Fruit fly (Drosophila melanogaster) Kc167 (cell line): ENCODE results near the gene CG31633.

Experiments
- Myc ChIP-seq: fragments of >200 bp; optimal IDR thresholded peaks from 2 replicates; lab custom pipeline; 2017; ENCODE audit warnings: missing external identifiers
- Sin3A ChIP-seq: fragments of >200 bp; optimal IDR thresholded peaks from 2 replicates; lab custom pipeline; 2018; ENCODE audit warnings: missing external identifiers
- h ChIP-seq: fragments of >200 bp; optimal IDR thresholded peaks from 3 replicates; lab custom pipeline; 2018; ENCODE audit warnings: missing external identifiers
- insv ChIP-seq: fragments of >200 bp; optimal IDR thresholded peaks from 3 replicates; lab custom pipeline; 2018; ENCODE audit warnings: missing external identifiers
- psq ChIP-seq: fragments of >200 bp; optimal IDR thresholded peaks from 2 replicates; lab custom pipeline; 2017; ENCODE audit warnings: missing external identifiers
- ttk ChIP-seq: sonication (Bioruptor generic); optimal IDR thresholded peaks from 2 replicates; lab custom pipeline; 2017; ENCODE audit warnings: missing external identifiers

CG31633 gene

DNA sequence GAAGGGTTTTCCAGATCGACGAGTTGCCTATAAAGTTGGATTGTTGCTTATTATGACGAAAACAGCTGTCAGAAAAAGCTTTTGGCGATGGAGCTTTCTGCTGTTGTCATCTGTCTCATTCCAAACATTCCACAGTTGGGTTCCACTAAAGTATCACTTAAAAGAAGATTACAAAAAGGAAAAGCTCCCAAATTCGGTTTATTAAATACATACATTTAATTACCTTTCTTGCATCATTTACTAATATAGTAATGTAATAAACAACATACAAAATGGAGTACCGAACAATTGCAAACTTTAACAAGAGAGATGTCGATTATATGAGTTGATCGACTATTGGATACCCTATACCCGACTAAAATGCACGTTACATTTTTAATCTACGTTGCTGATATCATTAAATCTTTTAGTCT is at the start of gene CG31633:
Gene CG31633 (minus strand): TSS at position 58 of the 413 bp plus-strand sequence.
- TF ChIP-seq psq (lab: Kevin White, UChicago) (no peak), h (lab: Kevin White, UChicago) (no peak), Myc (lab: Kevin White, UChicago) (no peak), insv (lab: Kevin White, UChicago) (no peak)

dm6 chr2L:6705081-6705480 is 49.0 kb upstream of the CG31633 start:
- TF ChIP-seq h (lab: Kevin White, UChicago) (no peak), Sin3A (no peak), psq (lab: Kevin White, UChicago) (no peak), ttk (lab: Kevin White, UChicago) (no peak), insv (lab: Kevin White, UChicago) (no peak), Myc (lab: Kevin White, UChicago) (no peak)

dm6 chr2L:6701409-6702199 is 45.5 kb upstream of the CG31633 start:
- TF ChIP-seq ttk (lab: Kevin White, UChicago) (no peak), Myc (lab: Kevin White, UChicago) (no peak), psq (lab: Kevin White, UChicago) (no peak), insv (lab: Kevin White, UChicago) (no peak), Sin3A (no peak), h (lab: Kevin White, UChicago) (no peak)

- no peak for TF ChIP-seq Myc (lab: Kevin White, UChicago)
- TF ChIP-seq psq (lab: Kevin White, UChicago), result no peak
- TF ChIP-seq insv (lab: Kevin White, UChicago), result no peak
- TF ChIP-seq ttk (lab: Kevin White, UChicago), result no peak
- TF ChIP-seq h (lab: Kevin White, UChicago), result no peak
- no peak for TF ChIP-seq Sin3A
These were observed 44.6 kb upstream of the CG31633 start for dm6 chr2L:6700742-6701141.

dm6 chr2L:6698387-6698786 is 42.3 kb upstream of the CG31633 start:
- TF ChIP-seq insv (lab: Kevin White, UChicago) (no peak), ttk (lab: Kevin White, UChicago) (no peak), Myc (lab: Kevin White, UChicago) (no peak), h (lab: Kevin White, UChicago) (no peak), Sin3A (no peak), psq (lab: Kevin White, UChicago) (no peak)

- TF ChIP-seq ttk (lab: Kevin White, UChicago), result no peak
- TF ChIP-seq insv (lab: Kevin White, UChicago), result no peak
- TF ChIP-seq Sin3A, result no peak
- TF ChIP-seq psq (lab: Kevin White, UChicago), result no peak
- no peak for TF ChIP-seq Myc (lab: Kevin White, UChicago)
- TF ChIP-seq h (lab: Kevin White, UChicago), result no peak
These were observed 40.1 kb upstream of the CG31633 start for dm6 chr2L:6696229-6696628.

- TF ChIP-seq insv (lab: Kevin White, UChicago) (no peak), Sin3A (no peak), Myc (lab: Kevin White, UChicago) (no peak), h (lab: Kevin White, UChicago) (no peak), ttk (lab: Kevin White, UChicago) (no peak), psq (lab: Kevin White, UChicago) (no peak)
These were observed 37.7 kb upstream of the CG31633 start for dm6 chr2L:6693794-6694254.

- TF ChIP-seq ttk (lab: Kevin White, UChicago) (no peak), Myc (lab: Kevin White, UChicago) (no peak), insv (lab: Kevin White, UChicago) (no peak), h (lab: Kevin White, UChicago) (no peak), psq (lab: Kevin White, UChicago) (no peak), Sin3A (no peak)
These were observed 35.9 kb upstream of the CG31633 start for dm6 chr2L:6692048-6692447.

DNA sequence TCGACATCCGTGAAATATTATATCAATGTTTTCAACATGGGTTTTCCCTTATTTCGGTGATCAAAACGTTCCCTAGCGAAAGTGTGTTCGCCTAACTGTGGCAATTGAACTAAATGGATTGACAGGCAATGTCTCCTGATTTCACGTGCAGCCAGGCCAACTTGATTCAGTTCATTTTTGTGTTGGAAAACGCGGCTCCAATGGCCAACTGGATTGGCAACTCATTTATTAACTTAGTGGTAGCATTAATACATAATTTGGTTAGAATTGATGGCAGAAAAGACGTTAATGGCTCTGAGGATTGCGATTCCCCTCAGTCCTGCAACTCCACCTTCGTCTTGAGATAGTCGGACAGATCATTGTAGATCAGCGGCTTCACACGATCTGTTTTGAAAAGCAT is 30.5 kb upstream of the CG31633 start, which contains the start of gene CG11327:
Gene CG11327 (minus strand): TSS at position 101 of the 400 bp plus-strand sequence.
- TF ChIP-seq Sin3A (no peak), psq (lab: Kevin White, UChicago) (no peak), h (lab: Kevin White, UChicago) (no peak), ttk (lab: Kevin White, UChicago) (no peak), insv (lab: Kevin White, UChicago) (no peak), Myc (lab: Kevin White, UChicago) (no peak)

DNA sequence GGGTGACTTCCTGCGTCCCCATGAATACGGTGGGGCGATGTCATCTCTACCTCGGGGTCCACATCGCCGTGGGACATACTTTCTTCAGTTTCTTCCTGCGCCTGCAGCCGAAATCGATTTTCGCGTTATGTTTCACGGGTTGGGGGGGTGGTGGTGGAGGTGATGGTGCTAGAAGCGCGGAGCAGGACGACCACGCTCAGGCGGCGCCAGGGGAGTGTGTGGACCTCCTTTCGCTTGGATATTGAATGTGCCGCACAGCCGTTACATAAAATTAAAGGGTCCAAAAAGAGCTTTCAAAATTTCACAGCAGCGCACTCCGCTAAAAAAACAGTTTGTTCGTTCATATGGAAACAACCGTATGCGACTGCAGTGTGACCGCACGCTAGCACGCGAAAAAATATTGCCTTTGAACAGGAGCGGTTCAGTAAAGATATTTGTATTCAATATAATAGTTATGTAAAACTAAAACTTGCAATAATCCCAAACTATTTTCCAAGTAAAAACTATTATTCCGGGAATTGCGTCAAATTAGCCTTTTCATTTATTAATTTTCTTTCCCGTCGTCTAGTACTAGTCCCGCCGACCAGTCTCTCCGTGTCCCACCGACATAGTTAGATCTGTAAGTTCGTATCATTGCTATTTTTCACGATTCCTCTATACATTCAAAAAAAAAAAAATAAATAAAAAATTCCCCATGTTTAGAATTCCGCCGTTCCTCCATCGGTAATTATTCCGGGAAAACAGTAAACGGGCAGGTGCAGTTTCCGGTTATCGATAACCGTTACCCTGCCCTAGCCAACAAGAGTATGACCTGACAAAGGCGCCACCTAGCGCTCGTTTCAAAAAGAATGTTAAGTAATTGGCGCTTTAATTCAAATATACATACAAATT is 28.1 kb upstream of the CG31633 start, which contains the start of gene Nhe3:
Gene Nhe3 (minus strand): TSS at position 373 of the 891 bp plus-strand sequence.
- no peak for TF ChIP-seq h (lab: Kevin White, UChicago)
- no peak for TF ChIP-seq Myc (lab: Kevin White, UChicago)
- TF ChIP-seq Sin3A, result no peak
- TF ChIP-seq insv (lab: Kevin White, UChicago), result no peak
- no peak for TF ChIP-seq ttk (lab: Kevin White, UChicago)
- no peak for TF ChIP-seq psq (lab: Kevin White, UChicago)

DNA sequence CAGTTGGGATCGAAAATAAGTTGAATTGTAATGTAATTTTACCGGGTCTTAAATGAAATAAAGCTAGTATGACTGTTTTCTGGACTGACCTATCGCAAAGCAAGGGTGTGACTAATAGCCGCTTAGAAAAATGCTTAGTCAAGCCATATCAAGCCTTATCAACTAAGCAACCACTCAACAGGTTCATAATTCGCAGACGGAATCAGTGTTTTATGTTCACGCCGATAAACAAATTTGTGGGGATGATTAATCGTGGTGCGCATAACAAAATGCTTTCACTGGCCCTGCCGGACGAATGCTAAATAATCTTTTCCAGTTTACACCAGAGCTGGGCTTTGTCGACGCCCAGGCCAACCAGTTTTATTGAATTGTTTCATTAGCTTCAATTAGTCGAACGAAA is 26.8 kb upstream of the CG31633 start:
- TF ChIP-seq Myc (lab: Kevin White, UChicago) (no peak), psq (lab: Kevin White, UChicago) (no peak), ttk (lab: Kevin White, UChicago) (no peak)
